Worm (Caenorhabditis elegans) whole organism, L1 larva: Measurements from ENCODE around the gene C17B7.3.

Experiments used
- aly-2 ChIP-seq: fragments of 150-350 bp; optimal IDR thresholded peaks from 2 replicates; lab custom pipeline; 2014; ENCODE audit warnings: missing biosample characterization, missing genetic modification characterization
- ama-1 ChIP-seq: fragments of 150-350 bp; optimal IDR thresholded peaks from 2 replicates; lab custom pipeline; 2014
- ceh-63 ChIP-seq: fragments of 200-800 bp; sonication (Bioruptor generic); optimal IDR thresholded peaks from 2 replicates; lab custom pipeline; 2018; ENCODE audit warnings: mild to moderate bottlenecking, missing genetic modification characterization, missing compliant biosample characterization
- ces-1 ChIP-seq: fragments of 150-350 bp; optimal IDR thresholded peaks from 2 replicates; lab custom pipeline; 2014; ENCODE audit warnings: missing biosample characterization, missing genetic modification reagents, missing genetic modification characterization
- efl-1 ChIP-seq, 4 experiments: fragments of 150-350 bp; optimal IDR thresholded peaks in 3 of 4; peaks in 1 of 4; 1 replicate in 1 of 4; 2 replicates in 3 of 4; lab custom pipeline; 2014; ENCODE audit warnings: missing biosample characterization in 2 of 4, missing genetic modification characterization in 2 of 4, missing genetic modification reagents in 2 of 4
- egl-13 ChIP-seq: sonication (generic microtip); optimal IDR thresholded peaks from 2 replicates; lab custom pipeline; 2016; ENCODE audit warnings: missing genotype, missing genetic modification reagents, missing genetic modification characterization, missing compliant biosample characterization
- elt-2 ChIP-seq: sonication (generic microtip); optimal IDR thresholded peaks from 2 replicates; lab custom pipeline; 2016; ENCODE audit warnings: missing genetic modification characterization, mild to moderate bottlenecking, inconsistent platforms, missing compliant biosample characterization, missing genetic modification reagents
- ets-5 ChIP-seq: fragments of 200-800 bp; sonication (Bioruptor generic); IDR thresholded peaks from 2 replicates; pipeline ENCODE4 v1.3.6; 2022; ENCODE audit warnings: missing genetic modification characterization, missing compliant biosample characterization
- fkh-10 ChIP-seq: sonication (generic microtip); optimal IDR thresholded peaks from 2 replicates; lab custom pipeline; 2017; ENCODE audit warnings: missing biosample characterization, missing genetic modification reagents, missing genetic modification characterization
- fkh-4 ChIP-seq: sonication (generic microtip); optimal IDR thresholded peaks from 2 replicates; lab custom pipeline; 2016; ENCODE audit warnings: missing compliant biosample characterization, missing genetic modification characterization, borderline replicate concordance
- fkh-8 ChIP-seq: sonication (generic microtip); optimal IDR thresholded peaks from 2 replicates; lab custom pipeline; 2016; ENCODE audit warnings: mild to moderate bottlenecking, missing genetic modification characterization, missing compliant biosample characterization
- fos-1 ChIP-seq: fragments of 150-350 bp; optimal IDR thresholded peaks from 2 replicates; lab custom pipeline; 2014; ENCODE audit warnings: missing biosample characterization, missing genetic modification characterization
- hlh-17 ChIP-seq: fragments of 200-800 bp; sonication (Bioruptor generic); optimal IDR thresholded peaks from 2 replicates; lab custom pipeline; 2018; ENCODE audit warnings: missing genetic modification characterization, mild to moderate bottlenecking, missing compliant biosample characterization, moderate library complexity, borderline replicate concordance
- irx-1 ChIP-seq: sonication (generic microtip); optimal IDR thresholded peaks from 2 replicates; lab custom pipeline; 2016; ENCODE audit warnings: missing genetic modification characterization, missing compliant biosample characterization
- jun-1 ChIP-seq: fragments of 150-350 bp; optimal IDR thresholded peaks from 2 replicates; lab custom pipeline; 2014; ENCODE audit warnings: missing biosample characterization, missing genetic modification reagents, missing genetic modification characterization
- lsy-2 ChIP-seq, 2 experiments: fragments of 150-350 bp; optimal IDR thresholded peaks; 2 replicates each; lab custom pipeline; 2014; ENCODE audit warnings: missing biosample characterization in 2 of 2, missing genetic modification characterization in 2 of 2
- mab-9 ChIP-seq: fragments of 200-800 bp; sonication (Bioruptor generic); IDR thresholded peaks from 2 replicates; pipeline ENCODE4 v1.3.6; 2022; ENCODE audit warnings: missing genetic modification reagents, missing genetic modification characterization, missing compliant biosample characterization
- nhr-237 ChIP-seq: fragments of 150-350 bp; optimal IDR thresholded peaks from 2 replicates; lab custom pipeline; 2014; ENCODE audit warnings: missing biosample characterization, missing genetic modification characterization
- nhr-28 ChIP-seq: fragments of 150-350 bp; optimal IDR thresholded peaks from 2 replicates; lab custom pipeline; 2014; ENCODE audit warnings: missing biosample characterization, missing genetic modification characterization
- nhr-47 ChIP-seq: sonication (generic microtip); optimal IDR thresholded peaks from 2 replicates; lab custom pipeline; 2016; ENCODE audit warnings: mild to moderate bottlenecking, missing genetic modification characterization, moderate library complexity, missing compliant biosample characterization
- nhr-71 ChIP-seq: sonication (generic microtip); optimal IDR thresholded peaks from 2 replicates; lab custom pipeline; 2016; ENCODE audit warnings: mild to moderate bottlenecking, missing genetic modification characterization, moderate library complexity, missing compliant biosample characterization
- nhr-76 ChIP-seq: sonication (generic microtip); optimal IDR thresholded peaks from 2 replicates; lab custom pipeline; 2017; ENCODE audit warnings: missing biosample characterization, missing genetic modification characterization
- nhr-84 ChIP-seq: sonication (generic microtip); optimal IDR thresholded peaks from 2 replicates; lab custom pipeline; 2017; ENCODE audit warnings: missing biosample characterization, missing genetic modification characterization
- pax-3 ChIP-seq: fragments of 200-800 bp; sonication (Bioruptor generic); optimal IDR thresholded peaks from 2 replicates; lab custom pipeline; 2018; ENCODE audit warnings: mild to moderate bottlenecking, missing genetic modification characterization, moderate library complexity, missing compliant biosample characterization
- snpc-4 ChIP-seq: fragments of 150-350 bp; optimal IDR thresholded peaks from 2 replicates; lab custom pipeline; 2014; ENCODE audit warnings: missing biosample characterization, missing genetic modification characterization
- snu-23 ChIP-seq: sonication (generic microtip); optimal IDR thresholded peaks from 2 replicates; lab custom pipeline; 2016; ENCODE audit warnings: missing genetic modification characterization, missing compliant biosample characterization
- sup-37 ChIP-seq: fragments of 200-800 bp; sonication (Bioruptor generic); optimal IDR thresholded peaks from 2 replicates; lab custom pipeline; 2018; ENCODE audit warnings: mild to moderate bottlenecking, missing genetic modification characterization, missing compliant biosample characterization
- tlp-1 ChIP-seq: fragments of 150-350 bp; optimal IDR thresholded peaks from 2 replicates; lab custom pipeline; 2014; ENCODE audit warnings: missing biosample characterization, missing genetic modification characterization
- unc-130 ChIP-seq: fragments of 150-350 bp; optimal IDR thresholded peaks from 2 replicates; lab custom pipeline; 2017; ENCODE audit warnings: missing biosample characterization, missing genetic modification characterization, inconsistent platforms
- unc-30 ChIP-seq: sonication (generic microtip); optimal IDR thresholded peaks from 2 replicates; lab custom pipeline; 2017; ENCODE audit warnings: missing biosample characterization, missing genetic modification characterization
- vab-15 ChIP-seq: sonication (generic microtip); optimal IDR thresholded peaks from 2 replicates; lab custom pipeline; 2017; ENCODE audit warnings: missing genotype, mild to moderate bottlenecking, missing genetic modification characterization, missing compliant biosample characterization
- xbp-1 ChIP-seq: sonication (generic microtip); optimal IDR thresholded peaks from 2 replicates; lab custom pipeline; 2016; ENCODE audit warnings: missing genetic modification characterization, missing compliant biosample characterization
- zag-1 ChIP-seq: fragments of 150-350 bp; optimal IDR thresholded peaks from 2 replicates; lab custom pipeline; 2014; ENCODE audit warnings: missing biosample characterization, missing genetic modification characterization
- ztf-11 ChIP-seq, 2 experiments: sonication (generic microtip); optimal IDR thresholded peaks; 2 replicates each; lab custom pipeline; 2016 to 2017; ENCODE audit warnings: missing genetic modification characterization in 2 of 2, missing biosample characterization in 1 of 2, missing compliant biosample characterization in 1 of 2
- ztf-4 ChIP-seq: fragments of 150-350 bp; optimal IDR thresholded peaks from 2 replicates; lab custom pipeline; 2014; ENCODE audit warnings: missing biosample characterization, missing genetic modification characterization

C17B7.3 gene

DNA sequence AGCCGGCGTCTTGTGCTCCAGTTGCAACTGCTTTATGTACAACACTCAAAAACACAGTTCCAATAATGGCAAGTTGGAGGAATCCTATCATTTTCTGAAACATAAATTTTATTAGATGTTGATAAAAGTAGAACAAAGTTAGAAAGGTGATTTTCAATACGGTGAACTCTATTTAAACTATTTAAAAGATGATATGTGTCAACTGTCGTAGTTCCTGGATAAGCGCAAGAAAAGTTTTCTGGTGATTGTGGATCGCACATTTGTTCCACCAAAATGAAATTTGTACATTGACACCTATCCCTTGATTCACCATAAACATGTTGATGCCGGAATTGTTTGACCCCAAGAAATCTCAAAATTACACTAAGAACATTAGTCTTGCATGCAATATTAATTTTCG lies 10.6 kb upstream of the C17B7.3 start, which contains the start of gene C17B7.9:
Gene C17B7.9 (minus strand): TSS at position 101 of the 400 bp plus-strand sequence.
- no peak for TF ChIP-seq irx-1
- TF ChIP-seq ama-1 (lab: Kevin White, UChicago) = no peak
- TF ChIP-seq ztf-11 (tag; optimal IDR thresholded peaks at IDR 0.05; lab: Kevin White, UChicago) = no peak
- TF ChIP-seq ces-1 = no peak
- no peak for TF ChIP-seq nhr-47 (tag; lab: Kevin White, UChicago)
- TF ChIP-seq vab-15 = no peak
- TF ChIP-seq ceh-63 (GFP tag; lab: Kevin White, UChicago) = no peak
- TF ChIP-seq snu-23 (GFP tag; lab: Kevin White, UChicago) = no peak

DNA sequence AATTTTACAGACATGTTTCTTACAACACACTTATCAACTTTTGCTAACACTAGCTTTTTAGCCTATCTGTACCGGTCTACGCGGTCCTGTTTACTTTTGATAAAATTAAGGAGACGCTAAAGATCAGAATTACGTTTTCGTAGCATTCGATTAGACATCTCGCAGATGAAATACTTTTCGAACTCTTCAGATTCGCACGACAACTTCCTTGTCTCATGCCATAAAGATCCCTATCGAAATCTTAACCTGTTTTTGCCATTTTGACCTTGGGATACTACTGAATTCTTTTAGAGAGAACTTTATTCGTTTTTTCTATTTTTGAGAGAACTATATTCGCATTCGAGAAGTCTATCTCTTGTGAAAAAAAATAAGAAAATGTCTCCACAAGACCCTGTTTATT lies 9.3 kb upstream of the C17B7.3 start, which contains the start of gene C17B7.5:
Gene C17B7.5 (plus strand): TSS at position 301 of the 400 bp plus-strand sequence.
- TF ChIP-seq snpc-4 (no peak), fkh-10 (GFP tag; lab: Kevin White, UChicago) (no peak), unc-130 (tag; lab: Kevin White, UChicago) (no peak), fkh-8 (tag; lab: Kevin White, UChicago) (no peak), zag-1 (tag; lab: Kevin White, UChicago) (no peak), sup-37 (GFP tag; lab: Kevin White, UChicago) (no peak), nhr-47 (tag; lab: Kevin White, UChicago) (no peak), ets-5 (GFP tag; lab: Robert Waterston, UW) (no peak), pax-3 (tag; lab: Kevin White, UChicago) (no peak), nhr-237 (tag; lab: Kevin White, UChicago) (no peak), aly-2 (tag; lab: Kevin White, UChicago) (no peak), ztf-4 (tag; lab: Kevin White, UChicago) (no peak), nhr-84 (tag; lab: Kevin White, UChicago) (no peak), tlp-1 (tag; lab: Kevin White, UChicago) (no peak)
- TF ChIP-seq, all 84 proteins: peak for 0

DNA sequence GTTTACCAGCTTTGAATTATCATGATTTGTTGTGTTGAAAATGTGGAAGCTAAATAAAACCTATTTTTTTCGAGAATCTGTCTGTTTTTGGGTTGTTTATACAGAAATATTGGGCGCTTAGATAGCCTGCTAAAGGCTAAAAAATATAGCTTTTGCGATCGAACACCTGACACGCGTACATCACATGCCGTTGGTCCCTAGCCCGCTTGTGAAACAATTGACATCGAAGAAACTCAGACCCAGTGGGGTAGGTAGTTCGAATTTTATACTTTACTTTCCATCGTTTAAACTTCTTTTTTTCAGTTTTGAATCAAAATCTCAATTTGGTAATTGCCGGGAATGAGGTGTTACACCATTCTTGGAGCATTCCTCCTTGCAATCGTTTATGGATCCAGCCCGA lies 3.6 kb upstream of the C17B7.3 start, which contains the start of gene C17B7.4:
Gene C17B7.4 (plus strand): TSS at position 301 of the 400 bp plus-strand sequence.
- TF ChIP-seq mab-9 (GFP tag; lab: Robert Waterston, UW) (no peak), fkh-4 (no peak), fos-1 (tag; lab: Kevin White, UChicago) (no peak), nhr-28 (tag; lab: Kevin White, UChicago) (no peak), nhr-76 (no peak), ets-5 (GFP tag; lab: Robert Waterston, UW) (no peak), ces-1 (no peak), unc-30 (no peak), nhr-71 (tag; lab: Kevin White, UChicago) (no peak), fkh-10 (GFP tag; lab: Kevin White, UChicago) (no peak), hlh-17 (GFP tag; lab: Kevin White, UChicago) (no peak), lsy-2 (tag; optimal IDR thresholded peaks at IDR 0.05; lab: Kevin White, UChicago) (no peak), pax-3 (tag; lab: Kevin White, UChicago) (no peak), xbp-1 (tag; lab: Kevin White, UChicago) (no peak), efl-1 (optimal IDR thresholded peaks at IDR 0.05; lab: Kevin White, UChicago) (no peak), efl-1 (GFP tag; optimal IDR thresholded peaks at IDR 0.05 in 1 of 2; lab: Kevin White, UChicago) (no peak)

DNA sequence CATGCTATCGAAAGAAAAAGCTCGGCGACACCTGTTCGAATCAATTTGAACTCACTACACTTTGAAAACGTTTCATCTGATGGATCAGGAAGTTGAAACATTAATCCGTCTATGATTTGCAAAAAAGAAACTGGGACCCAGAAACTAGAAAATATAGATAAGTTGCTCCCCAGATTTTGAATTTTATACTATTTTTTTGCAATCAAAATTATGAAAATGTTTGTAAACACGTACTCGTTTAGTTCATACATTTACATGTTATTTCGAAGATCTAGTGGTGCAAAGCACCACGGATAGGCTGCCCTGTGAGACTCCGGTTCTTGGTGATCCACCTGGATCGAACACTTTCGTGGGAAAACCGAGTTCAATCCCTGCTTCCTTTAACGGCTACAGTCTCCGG lies 698 bp upstream of the C17B7.3 start, which contains the start of gene C17B7.10:
Gene C17B7.10 (minus strand): TSS at position 101 of the 400 bp plus-strand sequence.
- TF ChIP-seq elt-2 (tag; lab: Kevin White, UChicago) (no peak), nhr-71 (tag; lab: Kevin White, UChicago) (no peak), jun-1 (tag; lab: Kevin White, UChicago) (no peak), nhr-76 (no peak), vab-15 (no peak), egl-13 (tag; lab: Kevin White, UChicago) (no peak)
